Worm (Caenorhabditis elegans) whole organism, early embryonic: ENCODE data around the gene D1005.2.

Source experiments
- B0310.2 ChIP-seq: sonication (generic microtip); optimal IDR thresholded peaks from 2 replicates; lab custom pipeline; 2016; ENCODE audit warnings: mild to moderate bottlenecking, missing genetic modification characterization, missing compliant biosample characterization
- F13C5.2 ChIP-seq: sonication (generic microtip); optimal IDR thresholded peaks from 2 replicates; lab custom pipeline; 2017; ENCODE audit warnings: mild to moderate bottlenecking, missing genetic modification characterization, inconsistent platforms, missing compliant biosample characterization
- aly-1 ChIP-seq: sonication (generic microtip); optimal IDR thresholded peaks from 2 replicates; lab custom pipeline; 2016; ENCODE audit warnings: missing genetic modification characterization, missing compliant biosample characterization
- ama-1 ChIP-seq: fragments of 150-350 bp; optimal IDR thresholded peaks from 2 replicates; lab custom pipeline; 2014
- ceh-13 ChIP-seq: fragments of 200-800 bp; sonication (Bioruptor generic); optimal IDR thresholded peaks from 2 replicates; lab custom pipeline; 2018; ENCODE audit warnings: mild to moderate bottlenecking, missing genetic modification characterization, missing compliant biosample characterization
- ceh-36 ChIP-seq: sonication (generic microtip); optimal IDR thresholded peaks from 2 replicates; lab custom pipeline; 2016; ENCODE audit warnings: missing genetic modification characterization, inconsistent platforms, missing compliant biosample characterization
- ets-7 ChIP-seq: sonication (generic microtip); optimal IDR thresholded peaks from 2 replicates; lab custom pipeline; 2016; ENCODE audit warnings: missing genotype, missing genetic modification characterization, missing compliant biosample characterization
- flt-1 ChIP-seq: fragments of 200-800 bp; sonication (Bioruptor generic); IDR thresholded peaks from 2 replicates; pipeline ENCODE4 v1.3.6; 2022; ENCODE audit warnings: missing genetic modification characterization, missing compliant biosample characterization
- hmbx-1 ChIP-seq: sonication (generic microtip); optimal IDR thresholded peaks from 2 replicates; lab custom pipeline; 2016; ENCODE audit warnings: mild to moderate bottlenecking, missing genetic modification characterization, missing compliant biosample characterization
- hmg-4 ChIP-seq: fragments of 200-800 bp; sonication (Bioruptor generic); optimal IDR thresholded peaks from 2 replicates; lab custom pipeline; 2018; ENCODE audit warnings: mild to moderate bottlenecking, missing genetic modification characterization, missing compliant biosample characterization
- hnd-1 ChIP-seq: sonication (generic microtip); optimal IDR thresholded peaks from 2 replicates; lab custom pipeline; 2016; ENCODE audit warnings: missing genetic modification characterization, missing compliant biosample characterization
- pes-1 ChIP-seq: fragments of 200-800 bp; sonication (Bioruptor generic); IDR thresholded peaks from 2 replicates; pipeline ENCODE4 v1.3.6; 2022; ENCODE audit warnings: missing genetic modification reagents, missing genetic modification characterization, missing compliant biosample characterization
- scrt-1 ChIP-seq: fragments of 200-800 bp; sonication (Bioruptor generic); IDR thresholded peaks from 2 replicates; pipeline ENCODE4 v1.3.6; 2022; ENCODE audit warnings: missing genetic modification characterization, missing compliant biosample characterization
- sea-1 ChIP-seq: fragments of 200-800 bp; sonication (Bioruptor generic); conservative IDR thresholded peaks from 2 replicates; pipeline ENCODE4 v1.3.6; 2022; ENCODE audit warnings: missing genetic modification characterization, missing compliant biosample characterization
- tbx-11 ChIP-seq: fragments of 200-800 bp; sonication (Bioruptor generic); IDR thresholded peaks from 2 replicates; pipeline ENCODE4 v1.3.6; 2022; ENCODE audit warnings: missing genetic modification characterization, missing compliant biosample characterization
- tbx-37 ChIP-seq: fragments of 200-800 bp; sonication (Bioruptor generic); conservative IDR thresholded peaks from 2 replicates; pipeline ENCODE4 v1.3.6; 2022; ENCODE audit warnings: missing genetic modification reagents, missing genetic modification characterization, missing compliant biosample characterization
- tra-4 ChIP-seq: sonication (generic microtip); optimal IDR thresholded peaks from 2 replicates; lab custom pipeline; 2017; ENCODE audit warnings: missing genetic modification characterization, missing compliant biosample characterization

The D1005.2 gene

DNA sequence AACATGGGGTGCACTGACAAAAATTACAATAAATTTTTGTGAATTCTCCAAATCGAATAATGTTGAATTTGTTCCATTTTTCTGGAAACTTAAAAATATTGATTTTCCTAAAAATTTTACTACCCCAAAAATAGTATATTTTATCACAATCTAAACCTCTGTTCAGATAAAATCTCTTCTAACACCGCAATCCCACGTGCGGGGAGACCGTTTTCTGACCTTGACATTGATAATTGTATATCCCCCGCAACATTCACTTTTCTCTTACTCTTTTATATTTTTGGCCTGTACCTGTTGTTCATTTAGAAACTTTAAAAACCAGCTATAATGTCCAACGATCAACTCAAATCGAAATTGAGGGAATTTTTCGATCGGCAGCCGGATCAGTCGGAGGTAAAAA lies at the start of gene D1005.2:
Gene D1005.2, plus strand, starts transcription at position 230 of the 400 bp plus-strand sequence.
- TF ChIP-seq ets-7 (tag; lab: Kevin White, UChicago) (no peak), scrt-1 (GFP tag; lab: Robert Waterston, UW) (no peak), aly-1 (no peak), ama-1 (lab: Kevin White, UChicago) (no peak), sea-1 (GFP tag; lab: Robert Waterston, UW) (no peak), hmbx-1 (tag; lab: Kevin White, UChicago) (no peak), pes-1 (GFP tag; lab: Robert Waterston, UW) (no peak), tbx-11 (GFP tag; lab: Robert Waterston, UW) (no peak), F13C5.2 (tag; lab: Kevin White, UChicago) (no peak), hmg-4 (no peak), tra-4 (no peak), tbx-37 (GFP tag; lab: Robert Waterston, UW) (no peak), ceh-36 (tag; lab: Kevin White, UChicago) (no peak), ceh-13 (GFP tag; lab: Kevin White, UChicago) (no peak), flt-1 (GFP tag; lab: Robert Waterston, UW) (no peak), B0310.2 (tag; lab: Kevin White, UChicago) (no peak)

DNA sequence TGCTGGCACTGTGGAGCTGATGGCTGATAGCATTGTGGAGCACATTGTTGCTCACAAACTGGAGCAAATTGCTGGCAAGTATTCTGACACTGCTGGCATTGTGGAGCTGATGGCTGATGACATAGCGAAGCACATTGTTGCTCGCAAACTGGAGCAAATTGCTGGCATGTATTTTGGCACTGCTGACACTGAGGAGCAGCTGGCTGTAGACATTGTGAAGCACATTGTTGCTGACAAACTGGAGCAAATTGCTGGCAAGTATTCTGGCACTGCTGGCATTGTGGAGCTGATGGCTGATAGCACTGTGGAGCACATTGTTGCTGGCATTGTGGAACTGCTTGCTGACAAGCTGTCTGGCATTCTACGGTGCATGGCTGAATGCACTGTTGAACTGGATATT lies 49.6 kb upstream of the D1005.2 start:
- TF ChIP-seq tra-4 (no peak), flt-1 (GFP tag; lab: Robert Waterston, UW) (no peak), B0310.2 (tag; lab: Kevin White, UChicago) (no peak), sea-1 (GFP tag; lab: Robert Waterston, UW) (no peak), ceh-36 (tag; lab: Kevin White, UChicago) (no peak), F13C5.2 (tag; lab: Kevin White, UChicago) (no peak), ceh-13 (GFP tag; lab: Kevin White, UChicago) (no peak)

DNA sequence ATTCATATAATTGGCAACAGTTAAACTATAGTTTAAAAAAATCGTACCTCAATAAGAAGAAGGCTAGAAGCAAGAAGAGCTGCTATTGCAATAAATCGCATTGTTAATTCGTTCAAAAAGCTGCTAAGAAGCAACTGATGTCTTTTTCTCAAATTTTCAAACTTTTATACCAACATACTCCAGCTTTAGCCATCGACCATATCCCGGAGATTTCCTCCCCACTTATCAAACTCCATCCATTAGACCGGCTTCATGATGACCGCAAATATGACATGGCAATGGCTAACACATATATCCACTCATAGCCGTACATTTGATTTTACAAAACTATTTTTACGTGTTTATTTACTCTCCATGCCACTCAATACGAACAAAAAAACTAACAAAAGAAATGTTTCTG lies 48.3 kb upstream of the D1005.2 start, which contains the start of gene abu-2:
Gene abu-2, minus strand, starts transcription at position 101 of the 400 bp plus-strand sequence.
- TF ChIP-seq ama-1 (lab: Kevin White, UChicago) (no peak), F13C5.2 (tag; lab: Kevin White, UChicago) (no peak), sea-1 (GFP tag; lab: Robert Waterston, UW) (no peak), pes-1 (GFP tag; lab: Robert Waterston, UW) (no peak), aly-1 (no peak), B0310.2 (tag; lab: Kevin White, UChicago) (no peak), hmbx-1 (tag; lab: Kevin White, UChicago) (no peak), flt-1 (GFP tag; lab: Robert Waterston, UW) (no peak), tbx-11 (GFP tag; lab: Robert Waterston, UW) (no peak), ceh-13 (GFP tag; lab: Kevin White, UChicago) (no peak), hmg-4 (no peak), tra-4 (no peak)

DNA sequence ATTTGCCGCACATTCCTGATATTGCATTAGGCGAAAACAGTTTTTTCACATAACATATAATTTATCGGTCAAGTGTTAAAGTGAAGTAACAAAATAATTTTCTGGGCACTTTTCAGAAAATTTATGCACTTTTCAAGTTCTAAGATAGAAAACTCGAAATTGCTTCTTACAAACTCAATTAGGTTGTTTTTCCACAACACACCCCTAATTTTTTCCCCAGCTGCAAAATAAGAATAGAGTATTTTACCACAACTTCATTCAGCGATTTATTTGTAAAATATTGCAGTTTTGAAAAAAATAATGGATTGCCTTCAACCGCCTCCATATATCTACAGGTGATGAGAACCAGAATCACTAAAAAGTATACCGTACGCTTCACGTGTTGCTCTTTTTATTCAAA lies 46.0 kb upstream of the D1005.2 start, which contains the start of gene srh-19:
Gene srh-19, plus strand, starts transcription at position 301 of the 400 bp plus-strand sequence.
- TF ChIP-seq ama-1 (lab: Kevin White, UChicago) = no peak
- TF ChIP-seq tbx-11 (GFP tag; lab: Robert Waterston, UW) = no peak
- TF ChIP-seq hmg-4 = no peak
- TF ChIP-seq pes-1 (GFP tag; lab: Robert Waterston, UW) = no peak
- TF ChIP-seq F13C5.2 (tag; lab: Kevin White, UChicago) = no peak
- TF ChIP-seq ets-7 (tag; lab: Kevin White, UChicago) = no peak
- no peak for TF ChIP-seq ceh-13 (GFP tag; lab: Kevin White, UChicago)
- TF ChIP-seq B0310.2 (tag; lab: Kevin White, UChicago) = no peak
- no peak for TF ChIP-seq aly-1

DNA sequence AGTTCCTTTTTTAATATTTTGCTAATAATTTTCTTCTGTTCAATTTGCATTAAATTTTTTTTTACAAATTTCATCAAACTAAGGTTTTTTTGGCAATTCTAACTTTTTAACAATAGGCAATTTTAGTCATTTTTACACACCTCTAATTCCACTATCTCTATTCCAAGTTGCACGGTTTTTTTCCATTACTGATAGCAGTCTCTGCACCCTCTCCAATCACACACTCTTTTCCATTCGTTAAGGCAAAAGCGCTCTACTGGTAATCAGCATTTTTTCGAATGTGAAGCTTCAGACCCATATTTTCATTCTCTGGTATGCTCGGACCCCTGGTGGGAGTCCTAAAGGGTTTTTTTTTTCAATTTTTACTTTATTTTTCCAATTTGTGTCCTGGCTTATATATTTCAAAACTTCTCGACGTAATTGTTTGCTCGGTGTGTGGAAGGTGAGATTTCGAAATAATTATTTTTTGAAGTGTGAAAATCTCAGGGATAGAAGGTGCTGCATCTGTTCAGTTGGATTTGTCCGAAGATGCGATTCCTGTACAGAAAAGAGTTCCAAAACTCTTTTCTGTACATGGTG lies 42.0 kb upstream of the D1005.2 start, which contains the start of the genes F19G12.4 and F19G12.8:
Gene F19G12.4, plus strand, starts transcription at position 529 of the 579 bp plus-strand sequence.
Gene F19G12.8, plus strand, starts transcription at position 545 of the 579 bp plus-strand sequence.
- no peak for TF ChIP-seq aly-1
- TF ChIP-seq hmbx-1 (tag; lab: Kevin White, UChicago) = no peak
- TF ChIP-seq pes-1 (GFP tag; lab: Robert Waterston, UW) = no peak
- TF ChIP-seq scrt-1 (GFP tag; lab: Robert Waterston, UW) = no peak
- no peak for TF ChIP-seq flt-1 (GFP tag; lab: Robert Waterston, UW)
- TF ChIP-seq ceh-13 (GFP tag; lab: Kevin White, UChicago) = no peak
- TF ChIP-seq tra-4 = no peak
- TF ChIP-seq ceh-36 (tag; lab: Kevin White, UChicago) = no peak
- TF ChIP-seq tbx-37 (GFP tag; lab: Robert Waterston, UW) = no peak
- TF ChIP-seq hmg-4 = no peak

DNA sequence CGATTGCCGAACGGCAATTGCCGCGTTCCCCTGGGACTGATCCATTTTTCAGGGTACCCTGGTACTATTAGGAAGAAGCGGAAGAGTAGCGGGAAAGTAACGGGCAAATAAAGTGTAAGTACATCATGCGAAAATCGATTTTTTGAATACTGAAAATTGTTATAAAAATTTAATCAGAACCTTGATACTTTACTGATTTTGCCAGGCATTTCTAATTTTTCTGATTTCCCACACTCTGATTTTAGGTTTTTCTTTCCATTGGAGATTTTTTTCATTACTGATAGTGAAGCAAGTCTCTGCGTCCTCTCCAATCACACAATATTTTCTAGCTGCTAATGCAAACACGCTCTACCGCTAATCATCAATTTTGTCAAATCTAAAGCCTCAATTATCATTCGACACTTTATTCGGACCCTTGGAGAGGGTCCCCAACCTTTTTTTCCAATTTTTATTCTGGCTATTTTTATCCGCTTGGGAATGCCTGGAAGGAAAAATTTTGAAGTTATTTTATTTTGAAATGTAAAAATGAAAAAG lies 39.6 kb upstream of the D1005.2 start, which contains the start of gene F19G12.9:
Gene F19G12.9, plus strand, starts transcription at position 51 of the 534 bp plus-strand sequence.
- TF ChIP-seq ceh-36 (tag; lab: Kevin White, UChicago) (no peak), F13C5.2 (tag; lab: Kevin White, UChicago) (no peak), sea-1 (GFP tag; lab: Robert Waterston, UW) (no peak), tra-4 (no peak), hnd-1 (tag; lab: Kevin White, UChicago) (no peak), ets-7 (tag; lab: Kevin White, UChicago) (no peak), ama-1 (lab: Kevin White, UChicago) (no peak), scrt-1 (GFP tag; lab: Robert Waterston, UW) (no peak)

DNA sequence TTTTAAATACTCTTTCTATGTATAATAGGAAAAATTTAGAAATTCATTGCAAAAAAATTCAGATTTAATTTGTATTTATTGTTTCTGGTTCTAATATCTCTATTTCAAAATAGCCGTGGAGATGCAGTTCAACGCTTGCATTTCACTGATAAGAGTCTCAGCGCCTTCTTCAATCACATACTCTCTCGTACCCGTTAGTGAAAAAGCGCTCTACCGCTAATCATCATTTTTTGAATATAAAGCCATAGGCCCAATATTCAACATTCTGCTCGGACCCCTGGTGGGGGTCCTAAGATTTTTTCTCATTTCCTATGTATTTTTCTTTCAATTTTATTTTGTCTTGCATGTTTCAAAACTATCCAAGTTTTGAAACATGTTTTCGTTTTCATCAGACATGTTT lies 38.3 kb upstream of the D1005.2 start:
- TF ChIP-seq ama-1 (lab: Kevin White, UChicago) = no peak
- TF ChIP-seq tbx-11 (GFP tag; lab: Robert Waterston, UW) = no peak
- TF ChIP-seq hnd-1 (tag; lab: Kevin White, UChicago) = no peak
- TF ChIP-seq B0310.2 (tag; lab: Kevin White, UChicago) = no peak
- TF ChIP-seq sea-1 (GFP tag; lab: Robert Waterston, UW) = no peak
- TF ChIP-seq ceh-36 (tag; lab: Kevin White, UChicago) = no peak
- TF ChIP-seq ceh-13 (GFP tag; lab: Kevin White, UChicago) = no peak
